Fruit fly (Drosophila melanogaster): ENCODE data around the gene dos.

dos gene

DNA sequence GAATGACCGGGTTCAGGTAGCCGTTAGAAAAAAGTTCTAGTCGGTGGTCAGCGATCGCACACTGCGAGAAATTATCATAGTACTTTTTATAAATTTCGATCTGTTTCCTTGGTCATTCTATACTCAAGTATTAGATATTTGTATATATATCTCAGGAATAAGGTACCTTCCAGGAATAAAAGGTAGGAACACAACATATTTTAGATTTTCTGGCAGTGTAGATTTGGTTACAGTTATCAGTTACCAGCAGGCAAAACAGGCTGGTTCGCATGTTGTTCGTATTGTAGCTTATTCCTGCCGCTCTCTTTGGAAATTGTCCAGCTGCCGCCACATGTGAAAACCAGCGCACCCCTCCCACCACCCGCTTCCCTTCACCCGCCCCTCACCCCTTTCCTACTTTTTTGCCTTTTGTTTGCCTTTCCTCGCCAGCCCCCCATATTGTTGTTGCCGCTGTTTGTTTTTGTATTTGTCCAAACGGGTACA lies 7.8 kb upstream of the dos start (continued):
- TF ChIP-seq pros (GFP tag; optimal IDR thresholded peaks at IDR 0.05) (no peak), CG2120 (GFP tag; optimal IDR thresholded peaks at IDR 0.05) (peak; percentile 89), nerfin-2 (GFP tag; IDR thresholded peaks at IDR 0.05; ENCODE audit: partially characterized antibody) (no peak), Ravus (GFP tag; IDR thresholded peaks at IDR 0.05) (peak; percentile 59), NK7.1 (GFP tag; optimal IDR thresholded peaks at IDR 0.05) (peak; percentile 62), sim (GFP tag; IDR thresholded peaks at IDR 0.05) (peak; percentile 71; the same call in 1 of the 2 replicates), p53 (GFP tag; optimal IDR thresholded peaks at IDR 0.05) (no peak), CG18764 (GFP tag; optimal IDR thresholded peaks at IDR 0.05) (peak; percentile 50), CG2129 (GFP tag; IDR thresholded peaks at IDR 0.05; ENCODE audit: partially characterized antibody) (no peak), kni (GFP tag; optimal IDR thresholded peaks at IDR 0.05) (peak; percentile 75), CG8290 (GFP tag; optimal IDR thresholded peaks at IDR 0.05) (peak; percentile 3), CG8290 (tag; optimal IDR thresholded peaks at IDR 0.05) (peak; percentile 27 to 78), slbo (GFP tag; IDR thresholded peaks at IDR 0.05) (peak; percentile 95), CG3847 (GFP tag; IDR thresholded peaks at IDR 0.05) (peak; percentile 92), tx (GFP tag; optimal IDR thresholded peaks at IDR 0.05) (peak; percentile 38), jing (GFP tag; optimal IDR thresholded peaks at IDR 0.05) (peak; percentile 82), CG10274 (GFP tag; optimal IDR thresholded peaks at IDR 0.05) (peak; percentile 72), ac (GFP tag; optimal IDR thresholded peaks at IDR 0.05) (peak; percentile 58), sug (tag; optimal IDR thresholded peaks at IDR 0.05) (peak; percentile 47), CG17359 (tag; optimal IDR thresholded peaks at IDR 0.05) (peak; percentile 86), corto (GFP tag; optimal IDR thresholded peaks at IDR 0.05) (peak; percentile 19), gem (tag; optimal IDR thresholded peaks at IDR 0.05) (peak; percentile 91), CG32772 (GFP tag; IDR thresholded peaks at IDR 0.05) (peak; percentile 71), so (GFP tag; IDR thresholded peaks at IDR 0.05) (peak; percentile 92), CG1233 (GFP tag; optimal IDR thresholded peaks at IDR 0.05) (peak; percentile 80), gcm (GFP tag; optimal IDR thresholded peaks at IDR 0.05) (peak; percentile 74), Mrtf (GFP tag; IDR thresholded peaks at IDR 0.05) (peak; percentile 65; the same call in 2 of the 3 replicates), sens (GFP tag) (peak; percentile 98), CG11398 (GFP tag; optimal IDR thresholded peaks at IDR 0.05) (peak; percentile 1), Tbp (GFP tag; optimal IDR thresholded peaks at IDR 0.05) (no peak), Sry-β (GFP tag; optimal IDR thresholded peaks at IDR 0.05) (peak; percentile 0), CG17612 (GFP tag; IDR thresholded peaks at IDR 0.05) (no peak), CG15269 (tag; optimal IDR thresholded peaks at IDR 0.05) (peak; percentile 83), Hr78 (GFP tag; optimal IDR thresholded peaks at IDR 0.05) (peak in 1 of 2 experiments; percentile 79), grau (tag; optimal IDR thresholded peaks at IDR 0.05) (peak; percentile 72), CG9609 (GFP tag; optimal IDR thresholded peaks at IDR 0.05) (peak; percentile 35), sd (tag; optimal IDR thresholded peaks at IDR 0.05) (peak; percentile 46), CG9215 (GFP tag; IDR thresholded peaks at IDR 0.05) (peak; percentile 70), al (GFP tag; IDR thresholded peaks at IDR 0.05) (peak; percentile 63), esg (GFP tag; conservative IDR thresholded peaks at IDR 0.05) (peak; percentile 91), CG11456 (GFP tag; IDR thresholded peaks at IDR 0.05) (peak; percentile 81), CG3995 (GFP tag; optimal IDR thresholded peaks at IDR 0.05) (no peak), fd3F (GFP tag; optimal IDR thresholded peaks at IDR 0.05) (peak; percentile 60), CG14860 (GFP tag; IDR thresholded peaks at IDR 0.05; ENCODE audit: partially characterized antibody) (no peak), CG1602 (GFP tag; optimal IDR thresholded peaks at IDR 0.05) (peak; percentile 73), CG18262 (tag; optimal IDR thresholded peaks at IDR 0.05) (peak; percentile 85), CG10431 (GFP tag; optimal IDR thresholded peaks at IDR 0.05) (peak; percentile 74), Opbp (GFP tag; IDR thresholded peaks at IDR 0.05; ENCODE audit: partially characterized antibody) (0 out of 3 replicates have a peak, but pooled peaks have one; percentile 8), tup (GFP tag; optimal IDR thresholded peaks at IDR 0.05) (peak; percentile 58), bab2 (GFP tag; optimal IDR thresholded peaks at IDR 0.05) (peak; percentile 83), CHES-1-like (GFP tag; optimal IDR thresholded peaks at IDR 0.05) (peak; percentile 71)
